Fruit fly (Drosophila melanogaster) S2 (cell line): Measurements from ENCODE around the gene CG34456.

Experiments
- CG8478 ChIP-seq: fragments of >200 bp; optimal IDR thresholded peaks from 2 replicates; lab custom pipeline; 2018
- CTCF ChIP-seq, 2 experiments: fragments of >200 bp; optimal IDR thresholded peaks; 2 replicates each; lab custom pipeline; 2018

DNA sequence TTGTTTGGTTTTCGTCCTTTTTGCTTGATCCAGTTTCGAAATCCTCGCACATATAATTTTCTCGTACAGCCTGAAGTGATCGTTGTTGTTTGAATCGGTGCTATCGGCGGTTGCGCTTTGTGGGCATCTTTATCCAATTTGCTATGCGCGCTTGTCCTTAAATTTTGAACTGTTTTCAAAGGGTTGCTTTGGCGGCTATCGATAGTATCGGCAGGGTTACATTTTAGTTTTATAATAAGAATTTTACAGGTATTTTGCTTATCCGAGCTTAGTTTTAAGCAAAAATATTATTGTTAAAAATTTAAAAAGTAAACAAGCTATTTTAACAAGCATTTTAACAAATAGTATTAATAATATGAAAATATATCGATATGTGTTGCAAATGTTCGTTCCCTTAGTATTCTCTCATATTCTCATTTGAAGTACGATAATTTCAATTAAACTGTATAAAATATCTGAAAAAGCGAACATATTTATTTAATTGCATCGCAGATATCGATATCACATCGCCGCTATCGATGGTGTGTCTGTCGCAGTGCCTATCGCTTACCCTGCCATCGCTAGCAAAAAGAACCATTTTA lies 5.0 kb downstream of the CG34456 start, which contains the start of the genes Klp67A and CG4452:
- TF ChIP-seq CTCF (optimal IDR thresholded peaks at IDR 0.05; lab: Kevin White, UChicago) (no peak), CG8478 (lab: Kevin White, UChicago) (no peak)
